Fruit fly (Drosophila melanogaster) whole organism, wandering third instar larva: ENCODE results near the gene mats.

Source experiments
- Abd-B ChIP-seq: fragments of >200 bp; optimal IDR thresholded peaks from 2 replicates; lab custom pipeline; 2017; ENCODE audit warnings: missing biosample characterization, missing genetic modification characterization
- CG32264 ChIP-seq: fragments of 200-800 bp; sonication (Bioruptor generic); optimal IDR thresholded peaks from 2 replicates; lab custom pipeline; 2016; ENCODE audit warnings: missing biosample characterization, missing genetic modification characterization
- CG9705 ChIP-seq: fragments of 200-800 bp; sonication (Bioruptor generic); optimal IDR thresholded peaks from 2 replicates; lab custom pipeline; 2018; ENCODE audit warnings: missing biosample characterization, mild to moderate bottlenecking, missing genetic modification characterization
- CrebA ChIP-seq: fragments of 200-800 bp; sonication (Bioruptor generic); optimal IDR thresholded peaks from 2 replicates; lab custom pipeline; 2016; ENCODE audit warnings: missing biosample characterization, mild to moderate bottlenecking, missing genetic modification characterization, borderline replicate concordance
- Dfd ChIP-seq: fragments of >200 bp; optimal IDR thresholded peaks from 2 replicates; lab custom pipeline; 2017; ENCODE audit warnings: missing biosample characterization, missing genetic modification characterization
- Dif ChIP-seq: fragments of 200-275, 200-300 bp; sonication (Bioruptor generic); optimal IDR thresholded peaks from 2 replicates; lab custom pipeline; 2018; ENCODE audit warnings: missing biosample characterization, missing genetic modification characterization; ENCODE audit not compliant: partially characterized antibody
- GATAd ChIP-seq: sonication (Bioruptor generic); optimal IDR thresholded peaks from 2 replicates; lab custom pipeline; 2016; ENCODE audit warnings: missing biosample characterization, missing genetic modification characterization
- HLH106 ChIP-seq: fragments of 200-800 bp; optimal IDR thresholded peaks from 3 replicates; lab custom pipeline; 2019; ENCODE audit warnings: missing biosample characterization, mild to moderate bottlenecking, missing genetic modification characterization, moderate library complexity
- Hnf4 ChIP-seq: fragments of 200-800 bp; sonication (Bioruptor generic); optimal IDR thresholded peaks from 2 replicates; lab custom pipeline; 2016; ENCODE audit warnings: missing biosample characterization, mild to moderate bottlenecking, missing genetic modification characterization
- Hr83 ChIP-seq: fragments of 200-300 bp; sonication (Bioruptor generic); optimal IDR thresholded peaks from 2 replicates; lab custom pipeline; 2016; ENCODE audit warnings: missing biosample characterization, mild to moderate bottlenecking, missing genetic modification characterization, moderate library complexity; ENCODE audit not compliant: poor library complexity, severe bottlenecking
- Jra ChIP-seq: sonication (Bioruptor generic); optimal IDR thresholded peaks from 2 replicates; lab custom pipeline; 2016; ENCODE audit warnings: missing biosample characterization, missing genetic modification characterization
- Myc ChIP-seq: fragments of >200 bp; optimal IDR thresholded peaks from 2 replicates; lab custom pipeline; 2017
- N ChIP-seq: fragments of >200 bp; optimal IDR thresholded peaks from 2 replicates; lab custom pipeline; 2018; ENCODE audit warnings: missing biosample characterization, missing external identifiers, missing genetic modification characterization
- OdsH ChIP-seq: fragments of 200-800 bp; sonication (Bioruptor generic); optimal IDR thresholded peaks from 2 replicates; lab custom pipeline; 2016; ENCODE audit warnings: missing biosample characterization, mild to moderate bottlenecking, missing genetic modification characterization
- Rel ChIP-seq, 2 experiments: fragments of 200-800 bp; sonication (Bioruptor generic) in 1 of 2; optimal IDR thresholded peaks; 2 replicates in 1 of 2; 3 replicates in 1 of 2; lab custom pipeline; 2016 to 2019; ENCODE audit warnings: mild to moderate bottlenecking in 2 of 2, missing biosample characterization in 2 of 2, missing genetic modification characterization in 2 of 2, moderate library complexity in 1 of 2
- Sp1 ChIP-seq: fragments of 200-800 bp; sonication (Bioruptor generic); optimal IDR thresholded peaks from 3 replicates; lab custom pipeline; 2019; ENCODE audit warnings: missing biosample characterization, mild to moderate bottlenecking, missing genetic modification characterization, moderate library complexity
- Vsx2 ChIP-seq: fragments of 200-300, 225-300 bp; sonication (Bioruptor generic); optimal IDR thresholded peaks from 2 replicates; lab custom pipeline; 2018; ENCODE audit warnings: missing biosample characterization, missing genetic modification characterization; ENCODE audit not compliant: partially characterized antibody
- br ChIP-seq: fragments of 200-800 bp; sonication (Bioruptor generic); optimal IDR thresholded peaks from 2 replicates; lab custom pipeline; 2016; ENCODE audit warnings: missing biosample characterization, missing genetic modification characterization
- brk ChIP-seq: fragments of 200-800 bp; sonication (Bioruptor generic); optimal IDR thresholded peaks from 2 replicates; lab custom pipeline; 2016; ENCODE audit warnings: missing biosample characterization, mild to moderate bottlenecking, missing genetic modification characterization
- dl ChIP-seq, 2 experiments: fragments of 175-275, 200-275 bp in 1 of 2; fragments of 200-275 bp in 1 of 2; sonication (Bioruptor generic); optimal IDR thresholded peaks; lab custom pipeline; 2018; ENCODE audit warnings: mild to moderate bottlenecking in 2 of 2, missing biosample characterization in 2 of 2, missing genetic modification characterization in 2 of 2, moderate library complexity in 2 of 2; ENCODE audit not compliant: partially characterized antibody in 2 of 2, insufficient read depth in 1 of 2
- dmrt93B ChIP-seq: fragments of 200-800 bp; sonication (Bioruptor generic); optimal IDR thresholded peaks from 2 replicates; lab custom pipeline; 2018; ENCODE audit warnings: missing biosample characterization, mild to moderate bottlenecking, missing genetic modification characterization
- dsf ChIP-seq: sonication (Bioruptor generic); optimal IDR thresholded peaks from 2 replicates; lab custom pipeline; 2016; ENCODE audit warnings: missing biosample characterization, missing genetic modification characterization, borderline replicate concordance
- ey ChIP-seq: fragments of 200-800 bp; sonication (Bioruptor generic); optimal IDR thresholded peaks from 2 replicates; lab custom pipeline; 2016; ENCODE audit warnings: missing biosample characterization, missing genetic modification characterization
- foxo ChIP-seq, 2 experiments: fragments of 200-800 bp; sonication (Bioruptor generic); optimal IDR thresholded peaks; 2 replicates in 1 of 2; 3 replicates in 1 of 2; lab custom pipeline; 2016 to 2017; ENCODE audit warnings: missing biosample characterization in 2 of 2, missing genetic modification characterization in 2 of 2
- fru ChIP-seq: fragments of 200-800 bp; sonication (Bioruptor generic); optimal IDR thresholded peaks from 3 replicates; lab custom pipeline; 2016; ENCODE audit warnings: missing biosample characterization, mild to moderate bottlenecking, missing genetic modification characterization
- h ChIP-seq: fragments of 200-800 bp; sonication (Bioruptor generic); optimal IDR thresholded peaks from 3 replicates; lab custom pipeline; 2016; ENCODE audit warnings: missing biosample characterization, mild to moderate bottlenecking, missing genetic modification characterization
- jim ChIP-seq: fragments of 175-275, 200-325 bp; sonication (Bioruptor generic); optimal IDR thresholded peaks from 2 replicates; lab custom pipeline; 2016; ENCODE audit warnings: missing biosample characterization, mild to moderate bottlenecking, missing genetic modification characterization
- lola ChIP-seq: fragments of >200 bp; optimal IDR thresholded peaks from 2 replicates; lab custom pipeline; 2017; ENCODE audit warnings: missing biosample characterization, missing genetic modification characterization
- psq ChIP-seq: fragments of 200-800 bp; sonication (Bioruptor generic); optimal IDR thresholded peaks from 3 replicates; lab custom pipeline; 2017; ENCODE audit warnings: missing biosample characterization, mild to moderate bottlenecking, missing genetic modification characterization, moderate library complexity
- rgr ChIP-seq: fragments of 200-800 bp; sonication (Bioruptor generic); optimal IDR thresholded peaks from 3 replicates; lab custom pipeline; 2016; ENCODE audit warnings: missing biosample characterization, mild to moderate bottlenecking, missing genetic modification characterization
- sage ChIP-seq: fragments of 200-800 bp; sonication (Bioruptor generic); optimal IDR thresholded peaks from 2 replicates; lab custom pipeline; 2016; ENCODE audit warnings: missing biosample characterization, mild to moderate bottlenecking, missing genetic modification characterization
- sv ChIP-seq: fragments of 200-800 bp; sonication (Bioruptor generic); optimal IDR thresholded peaks from 3 replicates; lab custom pipeline; 2016; ENCODE audit warnings: missing biosample characterization, missing genetic modification characterization
- tai ChIP-seq: sonication (Bioruptor generic); optimal IDR thresholded peaks from 2 replicates; lab custom pipeline; 2016; ENCODE audit warnings: missing biosample characterization, missing genetic modification characterization
- usp ChIP-seq: fragments of >200 bp; optimal IDR thresholded peaks from 2 replicates; lab custom pipeline; 2017; ENCODE audit warnings: missing biosample characterization, missing genetic modification characterization
- woc ChIP-seq: sonication (Bioruptor generic); optimal IDR thresholded peaks from 2 replicates; lab custom pipeline; 2016; ENCODE audit warnings: missing biosample characterization, mild to moderate bottlenecking, missing genetic modification characterization

Gene mats

DNA sequence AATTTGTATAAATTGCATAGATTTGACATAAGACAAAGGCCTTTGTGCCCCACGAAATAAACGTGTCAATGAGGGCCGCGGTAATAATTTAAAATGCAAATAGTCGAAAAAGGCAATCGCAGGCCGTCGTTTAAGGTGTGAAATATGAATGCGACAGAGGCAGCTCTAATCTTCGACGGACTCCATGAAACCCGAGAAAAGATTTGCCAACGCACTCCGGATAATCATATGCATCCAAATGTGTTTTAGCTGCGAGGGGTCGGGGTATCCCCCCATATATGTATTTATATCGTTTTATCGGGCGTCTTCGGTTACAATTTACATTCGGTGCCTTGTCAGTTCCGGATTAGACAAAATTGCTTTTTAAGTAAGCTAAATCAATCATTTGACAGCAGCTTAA is 17.3 kb downstream of the mats start:
- TF ChIP-seq tai (GFP tag; lab: Kevin White, UChicago) (no peak), dmrt93B (GFP tag; lab: Kevin White, UChicago) (no peak), OdsH (GFP tag; lab: Kevin White, UChicago) (no peak), woc (GFP tag; lab: Kevin White, UChicago) (no peak), dsf (GFP tag; lab: Kevin White, UChicago) (no peak), Jra (no peak), Abd-B (GFP tag; lab: Kevin White, UChicago) (no peak), CG9705 (GFP tag; lab: Kevin White, UChicago) (no peak), N (no peak), rgr (GFP tag; lab: Kevin White, UChicago) (no peak), Vsx2 (GFP tag; lab: Kevin White, UChicago) (no peak), Hnf4 (GFP tag; lab: Kevin White, UChicago) (no peak), Dif (no peak), Dfd (GFP tag; lab: Kevin White, UChicago) (no peak), Sp1 (GFP tag; lab: Kevin White, UChicago) (no peak), HLH106 (no peak), lola (GFP tag; lab: Kevin White, UChicago) (no peak)
- TF ChIP-seq, all 38 proteins: peak for 0

DNA sequence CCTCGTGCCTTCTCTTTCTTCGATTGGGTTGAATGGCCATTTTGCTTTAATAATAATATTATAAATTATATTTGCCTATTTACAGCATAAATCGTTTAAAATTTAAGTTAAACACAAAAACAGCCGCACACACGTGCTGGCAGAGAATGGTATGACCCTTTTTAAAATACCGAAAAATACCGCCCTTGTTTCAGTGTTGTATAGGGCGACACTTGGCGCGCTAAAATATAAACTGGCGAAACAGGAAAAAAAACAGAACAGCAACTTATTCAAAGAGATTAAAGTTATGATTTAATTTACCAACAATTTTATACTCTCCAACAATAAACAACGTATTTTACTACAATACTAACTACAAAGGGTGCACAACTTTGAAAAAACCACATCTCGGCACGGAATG is 25.5 kb downstream of the mats start, which contains the start of gene CG12499:
Gene CG12499 (minus strand): TSS at position 95 of the 400 bp plus-strand sequence.
- TF ChIP-seq Hr83 (GFP tag; lab: Kevin White, UChicago): no peak
- peak; percentile 19 for TF ChIP-seq Myc (lab: Kevin White, UChicago)
- TF ChIP-seq, all 38 proteins: peak for 1

DNA sequence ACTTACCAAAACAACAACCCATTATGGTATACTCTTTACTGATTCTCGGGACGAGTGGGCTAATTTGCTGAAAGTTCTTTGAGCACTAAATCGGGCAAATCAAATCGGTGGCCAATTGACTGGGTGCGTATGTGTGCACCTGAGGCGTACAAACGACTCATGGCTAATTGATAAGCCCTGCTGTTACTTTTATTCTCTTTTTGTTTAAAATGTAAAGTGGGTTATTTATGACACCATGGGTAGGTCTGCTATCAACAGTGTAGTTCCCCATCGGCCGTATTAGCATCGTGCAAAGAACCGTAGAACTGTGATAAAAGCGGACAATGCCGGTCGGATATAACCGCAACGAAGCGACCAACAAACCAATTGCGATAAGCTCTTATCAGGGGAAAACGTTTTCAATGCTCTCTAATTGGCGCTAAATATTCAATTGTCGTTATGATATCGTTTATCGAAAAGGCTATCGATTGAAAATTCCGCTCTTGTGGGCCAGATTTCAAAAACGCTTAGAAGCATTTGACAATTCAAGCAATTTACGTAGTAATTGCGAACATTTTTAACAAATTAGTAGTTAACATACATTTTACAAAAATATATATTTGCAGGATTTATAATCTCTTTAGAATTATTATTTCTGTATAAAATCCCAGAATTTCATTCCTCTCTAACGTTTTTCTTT is 26.4 kb downstream of the mats start, which contains the start of gene CG34288:
Gene CG34288 (minus strand): TSS at position 69 of the 679 bp plus-strand sequence.
- TF ChIP-seq OdsH (GFP tag; lab: Kevin White, UChicago) (peak; percentile 50), Abd-B (GFP tag; lab: Kevin White, UChicago) (no peak), br (GFP tag; lab: Kevin White, UChicago) (peak; percentile 43), ey (GFP tag; lab: Kevin White, UChicago) (peak; percentile 43), Jra (peak; percentile 6), fru (GFP tag; lab: Kevin White, UChicago) (peak; percentile 83), HLH106 (peak; percentile 54), tai (GFP tag; lab: Kevin White, UChicago) (no peak), Hr83 (GFP tag; lab: Kevin White, UChicago) (peak; percentile 87), Rel (GFP tag; optimal IDR thresholded peaks at IDR 0.05; lab: Kevin White, UChicago) (peak; percentile 65), Rel (tag; optimal IDR thresholded peaks at IDR 0.05; lab: Kevin White, UChicago) (peak; percentile 96), h (GFP tag; lab: Kevin White, UChicago) (peak; percentile 76), Hnf4 (GFP tag; lab: Kevin White, UChicago) (no peak), sage (GFP tag; lab: Kevin White, UChicago) (no peak), Vsx2 (GFP tag; lab: Kevin White, UChicago) (peak; percentile 93), Dfd (GFP tag; lab: Kevin White, UChicago) (no peak), foxo (GFP tag; optimal IDR thresholded peaks at IDR 0.05; lab: Kevin White, UChicago) (peak; percentile 9 to 74), CG32264 (GFP tag; lab: Kevin White, UChicago) (peak; percentile 74)

DNA sequence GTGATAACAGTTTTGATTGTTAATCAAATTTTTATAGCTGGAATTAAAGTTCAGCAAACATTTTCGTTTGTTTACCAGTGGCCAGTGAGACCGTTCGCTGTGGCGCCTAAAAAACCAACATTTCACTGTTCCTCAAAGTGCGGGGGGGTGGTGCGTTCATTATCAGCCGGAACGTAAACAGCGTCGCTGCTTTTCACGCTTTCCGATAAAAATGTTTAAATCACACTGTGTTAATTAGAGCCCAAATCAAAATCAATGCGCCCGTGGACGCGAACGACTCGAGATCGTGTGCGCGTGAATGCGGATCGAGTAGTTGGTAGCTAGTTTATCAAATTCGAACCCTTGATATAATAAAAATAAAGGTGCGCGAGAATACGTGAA is 26.9 kb downstream of the mats start, which contains the start of gene CG34376:
Gene CG34376 (plus strand): TSS at position 226 of the 381 bp plus-strand sequence.
- no peak for TF ChIP-seq N
- no peak for TF ChIP-seq jim (GFP tag; lab: Kevin White, UChicago)
- TF ChIP-seq ey (GFP tag; lab: Kevin White, UChicago): no peak
- TF ChIP-seq Abd-B (GFP tag; lab: Kevin White, UChicago): no peak
- TF ChIP-seq woc (GFP tag; lab: Kevin White, UChicago): peak; percentile 46
- TF ChIP-seq rgr (GFP tag; lab: Kevin White, UChicago): peak; percentile 8
- no peak for TF ChIP-seq sage (GFP tag; lab: Kevin White, UChicago)
- no peak for TF ChIP-seq Vsx2 (GFP tag; lab: Kevin White, UChicago)
- TF ChIP-seq sv: no peak
- TF ChIP-seq GATAd (GFP tag; lab: Kevin White, UChicago): no peak
- TF ChIP-seq Rel (GFP tag; optimal IDR thresholded peaks at IDR 0.05; lab: Kevin White, UChicago): no peak
- TF ChIP-seq Rel (tag; optimal IDR thresholded peaks at IDR 0.05; lab: Kevin White, UChicago): peak; percentile 67
- no peak for TF ChIP-seq brk (GFP tag; lab: Kevin White, UChicago)
- TF ChIP-seq Sp1 (GFP tag; lab: Kevin White, UChicago): peak; percentile 8
- no peak for TF ChIP-seq foxo (GFP tag; optimal IDR thresholded peaks at IDR 0.05; lab: Kevin White, UChicago)
- no peak for TF ChIP-seq lola (GFP tag; lab: Kevin White, UChicago)
- no peak for TF ChIP-seq usp (GFP tag; lab: Kevin White, UChicago)
- no peak for TF ChIP-seq Jra
- no peak for TF ChIP-seq tai (GFP tag; lab: Kevin White, UChicago)
- peak; percentile 3 for TF ChIP-seq h (GFP tag; lab: Kevin White, UChicago)
- no peak for TF ChIP-seq CrebA
- TF ChIP-seq HLH106: no peak
- peak; percentile 36 for TF ChIP-seq Dif
- TF ChIP-seq Hr83 (GFP tag; lab: Kevin White, UChicago): peak; percentile 80
- no peak for TF ChIP-seq dl (GFP tag; optimal IDR thresholded peaks at IDR 0.05; lab: Kevin White, UChicago; ENCODE audit: insufficient read depth in 1 of 2, partially characterized antibody in 2 of 2)
- TF ChIP-seq psq: peak; percentile 88
- TF ChIP-seq CG32264 (GFP tag; lab: Kevin White, UChicago): no peak
- no peak for TF ChIP-seq Dfd (GFP tag; lab: Kevin White, UChicago)
- TF ChIP-seq dsf (GFP tag; lab: Kevin White, UChicago): no peak
- no peak for TF ChIP-seq fru (GFP tag; lab: Kevin White, UChicago)
